Worm (Caenorhabditis elegans) whole organism, L3 larva: ENCODE data around the gene Y57G11C.52.

Experiments used
- R02D3.7 ChIP-seq: fragments of 150-350 bp; optimal IDR thresholded peaks from 2 replicates; lab custom pipeline; 2014; ENCODE audit warnings: missing biosample characterization, missing genetic modification characterization
- ZK546.5 ChIP-seq: sonication (generic microtip); optimal IDR thresholded peaks from 2 replicates; lab custom pipeline; 2017; ENCODE audit warnings: missing biosample characterization, missing genetic modification characterization
- aly-2 ChIP-seq: fragments of 150-350 bp; optimal IDR thresholded peaks from 2 replicates; lab custom pipeline; 2014; ENCODE audit warnings: missing biosample characterization, missing genetic modification characterization
- ama-1 ChIP-seq: fragments of 150-350 bp; optimal IDR thresholded peaks from 2 replicates; lab custom pipeline; 2018
- ceh-16 ChIP-seq: sonication (generic microtip); optimal IDR thresholded peaks from 2 replicates; lab custom pipeline; 2017; ENCODE audit warnings: missing biosample characterization, missing genetic modification characterization
- ceh-28 ChIP-seq: fragments of 150-350 bp; optimal IDR thresholded peaks from 2 replicates; lab custom pipeline; 2014; ENCODE audit warnings: missing biosample characterization, missing genetic modification reagents, missing genetic modification characterization
- ceh-82 ChIP-seq: fragments of 150-350 bp; optimal IDR thresholded peaks from 2 replicates; lab custom pipeline; 2014; ENCODE audit warnings: missing biosample characterization, missing genetic modification characterization
- daf-12 ChIP-seq: fragments of 150-350 bp; optimal IDR thresholded peaks from 2 replicates; lab custom pipeline; 2014; ENCODE audit warnings: missing biosample characterization, missing genetic modification reagents, missing genetic modification characterization
- egl-27 ChIP-seq: sonication (generic microtip); optimal IDR thresholded peaks from 4 replicates; lab custom pipeline; 2017; ENCODE audit warnings: missing biosample characterization, missing genetic modification reagents, missing genetic modification characterization
- egl-5 ChIP-seq: fragments of 150-350 bp; optimal IDR thresholded peaks from 2 replicates; lab custom pipeline; 2017; ENCODE audit warnings: missing biosample characterization, missing genetic modification reagents, missing genetic modification characterization, inconsistent platforms
- elt-1 ChIP-seq: fragments of 150-350 bp; optimal IDR thresholded peaks from 2 replicates; lab custom pipeline; 2014; ENCODE audit warnings: missing biosample characterization, missing genetic modification characterization
- elt-2 ChIP-seq: sonication (generic microtip); optimal IDR thresholded peaks from 2 replicates; lab custom pipeline; 2016; ENCODE audit warnings: missing genetic modification reagents, mild to moderate bottlenecking, missing genetic modification characterization, missing compliant biosample characterization
- elt-3 ChIP-seq, 3 experiments: fragments of 150-350 bp in 1 of 3; sonication (generic microtip) in 2 of 3; optimal IDR thresholded peaks; 2 replicates in 2 of 3; 4 replicates in 1 of 3; lab custom pipeline; 2014 to 2017; ENCODE audit warnings: missing biosample characterization in 3 of 3, missing genetic modification characterization in 3 of 3
- eor-1 ChIP-seq, 2 experiments: fragments of 150-350 bp; optimal IDR thresholded peaks; 2 replicates each; lab custom pipeline; 2014 to 2018; ENCODE audit warnings: missing biosample characterization in 2 of 2, missing genetic modification characterization in 2 of 2
- fkh-10 ChIP-seq: sonication (generic microtip); optimal IDR thresholded peaks from 2 replicates; lab custom pipeline; 2017; ENCODE audit warnings: missing biosample characterization, missing genetic modification reagents, missing genetic modification characterization
- fkh-2 ChIP-seq: fragments of 150-350 bp; optimal IDR thresholded peaks from 2 replicates; lab custom pipeline; 2014; ENCODE audit warnings: missing biosample characterization, missing genetic modification reagents, missing genetic modification characterization
- fos-1 ChIP-seq: fragments of 150-350 bp; optimal IDR thresholded peaks from 2 replicates; lab custom pipeline; 2014; ENCODE audit warnings: missing biosample characterization, missing genetic modification characterization
- hmg-11 ChIP-seq: sonication (generic microtip); optimal IDR thresholded peaks from 2 replicates; lab custom pipeline; 2016; ENCODE audit warnings: missing genetic modification characterization, missing compliant biosample characterization
- jun-1 ChIP-seq: fragments of 150-350 bp; optimal IDR thresholded peaks from 2 replicates; lab custom pipeline; 2014; ENCODE audit warnings: missing biosample characterization, missing genetic modification reagents, missing genetic modification characterization
- lin-15B ChIP-seq: fragments of 150-350 bp; optimal IDR thresholded peaks from 2 replicates; lab custom pipeline; 2014; ENCODE audit warnings: missing biosample characterization, missing genetic modification characterization
- lin-39 ChIP-seq: fragments of 150-350 bp; optimal IDR thresholded peaks from 2 replicates; lab custom pipeline; 2018; ENCODE audit warnings: missing biosample characterization, missing genetic modification reagents, missing genetic modification characterization
- lsy-12 ChIP-seq: sonication (generic microtip); optimal IDR thresholded peaks from 2 replicates; lab custom pipeline; 2016; ENCODE audit warnings: mild to moderate bottlenecking, missing genetic modification characterization, missing compliant biosample characterization
- mml-1 ChIP-seq: fragments of 150-350 bp; sonication (generic microtip); optimal IDR thresholded peaks from 3 replicates; lab custom pipeline; 2014; ENCODE audit warnings: missing biosample characterization, missing genetic modification characterization
- nfya-1 ChIP-seq: sonication (generic microtip); optimal IDR thresholded peaks from 2 replicates; lab custom pipeline; 2017; ENCODE audit warnings: missing genetic modification characterization, mild to moderate bottlenecking, missing compliant biosample characterization, antibody characterized with exemption, moderate library complexity; ENCODE audit not compliant: insufficient read depth
- nhr-11 ChIP-seq: fragments of 150-350 bp; optimal IDR thresholded peaks from 2 replicates; lab custom pipeline; 2014; ENCODE audit warnings: missing biosample characterization, missing genetic modification characterization
- nhr-23 ChIP-seq: fragments of 150-350 bp; optimal IDR thresholded peaks from 2 replicates; lab custom pipeline; 2014; ENCODE audit warnings: missing biosample characterization, missing genetic modification reagents, missing genetic modification characterization
- nhr-237 ChIP-seq: fragments of 150-350 bp; optimal IDR thresholded peaks from 2 replicates; lab custom pipeline; 2014; ENCODE audit warnings: missing biosample characterization, missing genetic modification characterization
- nhr-25 ChIP-seq: sonication (generic microtip); optimal IDR thresholded peaks from 2 replicates; lab custom pipeline; 2017; ENCODE audit warnings: missing biosample characterization, missing genetic modification characterization
- nhr-43 ChIP-seq: sonication (generic microtip); optimal IDR thresholded peaks from 2 replicates; lab custom pipeline; 2016; ENCODE audit warnings: mild to moderate bottlenecking, missing genetic modification characterization, missing compliant biosample characterization; ENCODE audit not compliant: poor library complexity, severe bottlenecking
- nhr-67 ChIP-seq: fragments of 150-350 bp; optimal IDR thresholded peaks from 2 replicates; lab custom pipeline; 2014; ENCODE audit warnings: missing biosample characterization, missing genetic modification characterization
- nhr-76 ChIP-seq: fragments of 150-350 bp; sonication (generic microtip); optimal IDR thresholded peaks from 5 replicates; lab custom pipeline; 2014; ENCODE audit warnings: missing biosample characterization, missing genetic modification characterization
- nhr-77 ChIP-seq: fragments of 150-350 bp; optimal IDR thresholded peaks from 2 replicates; lab custom pipeline; 2014; ENCODE audit warnings: missing biosample characterization, missing genetic modification characterization
- pha-4 ChIP-seq: fragments of 150-350 bp; optimal IDR thresholded peaks from 2 replicates; lab custom pipeline; 2014; ENCODE audit warnings: missing biosample characterization, missing genetic modification reagents, missing genetic modification characterization
- pqm-1 ChIP-seq: fragments of 150-350 bp; optimal IDR thresholded peaks from 2 replicates; lab custom pipeline; 2017; ENCODE audit warnings: missing biosample characterization, missing genetic modification characterization, inconsistent platforms
- sea-2 ChIP-seq: fragments of 150-350 bp; sonication (generic microtip); optimal IDR thresholded peaks from 4 replicates; lab custom pipeline; 2014; ENCODE audit warnings: missing biosample characterization, missing genetic modification reagents, missing genetic modification characterization
- skn-1 ChIP-seq: fragments of 150-350 bp; optimal IDR thresholded peaks from 2 replicates; lab custom pipeline; 2014; ENCODE audit warnings: missing biosample characterization, missing genetic modification characterization
- snpc-4 ChIP-seq: fragments of 150-350 bp; optimal IDR thresholded peaks from 2 replicates; lab custom pipeline; 2014; ENCODE audit warnings: missing biosample characterization, missing genetic modification characterization
- tbx-2 ChIP-seq: sonication (generic microtip); optimal IDR thresholded peaks from 2 replicates; lab custom pipeline; 2016; ENCODE audit warnings: mild to moderate bottlenecking, missing genetic modification characterization, missing compliant biosample characterization
- unc-62 ChIP-seq: fragments of 150-350 bp; sonication (generic microtip); optimal IDR thresholded peaks from 4 replicates; lab custom pipeline; 2014; ENCODE audit warnings: missing biosample characterization, missing genetic modification reagents, missing genetic modification characterization
- zag-1 ChIP-seq: fragments of 150-350 bp; optimal IDR thresholded peaks from 2 replicates; lab custom pipeline; 2014; ENCODE audit warnings: missing biosample characterization, missing genetic modification characterization
- ztf-4 ChIP-seq: fragments of 150-350 bp; optimal IDR thresholded peaks from 2 replicates; lab custom pipeline; 2014; ENCODE audit warnings: missing biosample characterization, missing genetic modification characterization

Gene Y57G11C.52

DNA sequence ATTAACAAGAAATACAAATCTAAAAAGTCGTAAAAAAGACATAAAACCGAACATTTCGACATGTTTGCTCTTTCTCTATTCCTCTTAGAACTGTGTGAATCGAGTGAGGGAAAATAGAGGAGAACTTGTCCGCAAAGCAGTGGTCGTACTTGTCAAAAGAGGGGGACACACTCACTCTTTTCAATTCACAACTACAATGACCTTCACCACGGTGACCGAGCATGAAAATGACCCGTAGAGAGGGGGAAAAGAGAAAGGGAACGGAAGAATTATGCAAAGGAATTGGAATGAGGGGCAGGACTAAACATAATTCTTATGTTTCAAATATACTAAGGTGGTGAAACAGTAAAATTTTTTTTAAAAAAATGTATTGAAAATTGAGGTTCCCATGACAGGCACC is 20.3 kb upstream of the Y57G11C.52 start:
- TF ChIP-seq nhr-76 (tag; lab: Kevin White, UChicago), result no peak
- peak; percentile 34 for TF ChIP-seq pha-4
- TF ChIP-seq ZK546.5, result no peak
- TF ChIP-seq unc-62 (GFP tag; lab: Kevin White, UChicago), result no peak
- peak; percentile 44 for TF ChIP-seq hmg-11 (tag; lab: Kevin White, UChicago)

DNA sequence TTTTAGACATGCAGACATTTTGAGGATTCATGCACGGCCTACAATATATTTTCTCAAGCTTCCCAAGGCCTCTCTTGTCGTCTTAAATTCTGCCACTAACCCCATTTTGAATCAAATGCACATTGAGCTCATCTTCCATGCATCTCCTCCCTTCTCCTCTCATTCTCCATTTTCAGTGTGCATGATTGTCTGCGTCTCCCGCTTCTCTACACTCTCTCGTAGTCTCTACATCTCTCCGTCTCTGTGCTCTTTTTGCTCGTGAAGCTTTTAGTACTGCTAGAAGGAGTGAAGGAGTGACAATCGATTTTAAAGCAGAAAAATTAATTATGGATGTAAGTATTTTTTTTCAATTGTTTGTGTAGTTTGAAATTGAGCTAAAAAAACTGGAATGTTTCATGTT is 16.9 kb upstream of the Y57G11C.52 start, which contains the start of gene Y57G11C.22:
Gene Y57G11C.22, plus strand, starts transcription at position 327 of the 400 bp plus-strand sequence.
- TF ChIP-seq egl-5 (tag; lab: Kevin White, UChicago) (peak; percentile 39), nhr-76 (tag; lab: Kevin White, UChicago) (no peak), unc-62 (GFP tag; lab: Kevin White, UChicago) (no peak), nfya-1 (tag; lab: Kevin White, UChicago) (peak; percentile 60), sea-2 (no peak), lin-15B (tag; lab: Kevin White, UChicago) (peak; percentile 6)
- TF ChIP-seq, all 47 proteins: peak for 3

DNA sequence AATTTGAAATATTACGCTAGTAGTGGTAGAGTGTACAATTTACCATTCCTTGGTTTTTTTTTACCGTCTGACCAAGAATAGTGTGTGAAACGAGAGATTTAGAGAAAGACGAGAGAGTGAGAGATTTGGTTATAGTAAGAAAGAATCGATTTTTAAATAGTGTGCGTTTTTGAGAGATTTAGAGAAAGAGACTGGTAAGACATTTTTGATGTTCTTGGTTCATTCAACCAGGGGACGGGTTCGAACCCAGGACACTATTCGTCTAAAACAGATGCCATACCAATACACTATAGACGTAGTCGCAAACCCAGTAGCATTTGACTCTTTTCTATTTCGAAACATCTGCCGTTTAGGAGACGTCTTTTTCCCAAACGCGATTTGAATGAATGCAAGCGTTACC is 15.7 kb upstream of the Y57G11C.52 start:
- TF ChIP-seq snpc-4, result peak; percentile 73
- TF ChIP-seq fos-1, result peak; percentile 69
- TF ChIP-seq tbx-2, result peak; percentile 89
- no peak for TF ChIP-seq elt-1 (tag; lab: Kevin White, UChicago)
- peak; percentile 91 for TF ChIP-seq ceh-28 (tag; lab: Kevin White, UChicago)
- TF ChIP-seq hmg-11 (tag; lab: Kevin White, UChicago), result peak; percentile 96
- peak; percentile 85 for TF ChIP-seq lin-39
- TF ChIP-seq skn-1, result peak; percentile 30
- TF ChIP-seq elt-2 (tag; lab: Kevin White, UChicago), result peak; percentile 31
- TF ChIP-seq zag-1 (tag; lab: Kevin White, UChicago), result peak; percentile 5
- TF ChIP-seq fkh-10 (GFP tag; lab: Kevin White, UChicago), result no peak
- peak; percentile 23 for TF ChIP-seq pha-4
- peak; percentile 14 for TF ChIP-seq nhr-67 (tag; lab: Kevin White, UChicago)
- TF ChIP-seq ceh-82 (tag; lab: Kevin White, UChicago), result peak; percentile 76
- TF ChIP-seq ZK546.5, result no peak
- TF ChIP-seq lsy-12, result no peak
- peak; percentile 53 for TF ChIP-seq lin-15B (tag; lab: Kevin White, UChicago)
- TF ChIP-seq nhr-77 (tag; lab: Kevin White, UChicago), result peak; percentile 12
- TF ChIP-seq ama-1 (lab: Kevin White, UChicago), result peak; percentile 13
- no peak for TF ChIP-seq daf-12 (tag; lab: Kevin White, UChicago)
- no peak for TF ChIP-seq elt-3 (tag; optimal IDR thresholded peaks at IDR 0.05; lab: Kevin White, UChicago)
- TF ChIP-seq egl-5 (tag; lab: Kevin White, UChicago), result peak; percentile 48
- TF ChIP-seq nhr-43 (tag; lab: Kevin White, UChicago), result peak; percentile 94
- peak; percentile 68 for TF ChIP-seq R02D3.7
- TF ChIP-seq ztf-4 (tag; lab: Kevin White, UChicago), result no peak
- peak; percentile 64 for TF ChIP-seq egl-27
- peak; percentile 81 for TF ChIP-seq nhr-23 (tag; lab: Kevin White, UChicago)
- TF ChIP-seq fkh-2 (tag; lab: Kevin White, UChicago), result no peak
- TF ChIP-seq nhr-25 (tag; lab: Kevin White, UChicago), result peak; percentile 87
- TF ChIP-seq sea-2, result no peak
- TF ChIP-seq mml-1 (tag; lab: Kevin White, UChicago), result no peak
- no peak for TF ChIP-seq nhr-237 (tag; lab: Kevin White, UChicago)
- TF ChIP-seq nhr-11 (tag; lab: Kevin White, UChicago), result no peak
- TF ChIP-seq pqm-1 (tag; lab: Kevin White, UChicago), result no peak
- TF ChIP-seq nfya-1 (tag; lab: Kevin White, UChicago), result peak; percentile 76
- TF ChIP-seq unc-62 (GFP tag; lab: Kevin White, UChicago), result peak; percentile 59
- no peak for TF ChIP-seq eor-1 (tag; optimal IDR thresholded peaks at IDR 0.05; lab: Kevin White, UChicago)
- no peak for TF ChIP-seq ceh-16 (tag; lab: Kevin White, UChicago)
- peak; percentile 36 for TF ChIP-seq jun-1 (tag; lab: Kevin White, UChicago)
- TF ChIP-seq aly-2 (tag; lab: Kevin White, UChicago), result peak; percentile 43
